Worm (Caenorhabditis elegans) whole organism, dauer: ENCODE data around the gene sra-35.

Experiments used
- unc-62 ChIP-seq: sonication (generic microtip); optimal IDR thresholded peaks from 2 replicates; lab custom pipeline; 2017; ENCODE audit warnings: missing biosample characterization, missing genetic modification reagents, missing genetic modification characterization

The sra-35 gene

ce11 chrII:4490729-4491128 lies 37.0 kb downstream of the sra-35 start, which contains the start of gene T05C1.5:
Gene T05C1.5 (minus strand): TSS chrII:4490829.
- TF ChIP-seq unc-62 (GFP tag; lab: Kevin White, UChicago) = no peak

- TF ChIP-seq unc-62 (GFP tag; lab: Kevin White, UChicago) = no peak
These were observed 38.4 kb downstream of the sra-35 start, which contains the start of gene T05C1.3 for ce11 chrII:4489288-4489687. Gene T05C1.3 (minus strand): TSS chrII:4489388.

DNA sequence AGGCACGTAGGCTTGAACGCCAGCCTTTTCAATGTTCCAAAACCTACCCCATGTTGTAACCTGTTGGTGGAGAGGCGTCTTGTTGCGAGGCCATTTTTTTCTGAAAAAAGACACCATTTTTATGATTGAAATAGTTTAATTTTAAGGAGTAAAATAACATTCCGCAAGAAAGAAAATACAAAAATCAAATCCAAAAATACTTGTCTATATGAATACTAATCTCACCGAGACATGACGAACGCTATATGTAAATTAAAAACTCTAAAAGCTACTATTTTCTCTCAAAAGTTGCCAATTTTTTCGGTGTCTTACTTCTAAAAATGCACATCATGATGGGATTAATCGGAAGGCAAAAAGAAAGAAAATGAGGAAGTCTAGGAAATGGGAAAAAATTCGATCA lies 45.7 kb downstream of the sra-35 start, which contains the start of gene T05C1.2:
TSS of gene T05C1.2 (minus strand) at position 101 of the 400 bp plus-strand sequence.
- TF ChIP-seq unc-62 (GFP tag; lab: Kevin White, UChicago) = no peak

- TF ChIP-seq unc-62 (GFP tag; lab: Kevin White, UChicago) = no peak
These were observed 49.4 kb downstream of the sra-35 start, which contains the start of gene T05C1.1 for ce11 chrII:4478303-4478702. Gene T05C1.1 (plus strand): TSS chrII:4478603.
